Worm (Caenorhabditis elegans): ENCODE measurements around the gene ZK632.14.
A peak's percentile ranks its signal among the peaks of the same experiment; 100 is the strongest.

Gene ZK632.14

ce11 chrIII:9780665-9781304 lies 32.5 kb upstream of the ZK632.14 start, which contains the start of gene vha-1 (continued):
- TF ChIP-seq Y105C5A.15 (GFP tag; IDR thresholded peaks at IDR 0.05) (no peak), ZK546.5 (tag; optimal IDR thresholded peaks at IDR 0.05) (no peak), zfp-2 (tag; optimal IDR thresholded peaks at IDR 0.05) (no peak), lin-39 (tag; optimal IDR thresholded peaks at IDR 0.05) (no peak), daf-12 (tag; optimal IDR thresholded peaks at IDR 0.05) (no peak), dmd-9 (GFP tag; IDR thresholded peaks at IDR 0.05) (no peak), dmd-8 (GFP tag; IDR thresholded peaks at IDR 0.05) (no peak), unc-39 (tag; optimal IDR thresholded peaks at IDR 0.05) (no peak), daf-19 (GFP tag; conservative IDR thresholded peaks at IDR 0.05) (no peak), fos-1 (tag; optimal IDR thresholded peaks at IDR 0.05) (peak; percentile 25), zfp-3 (GFP tag; conservative IDR thresholded peaks at IDR 0.05) (no peak), mep-1 (tag; optimal IDR thresholded peaks at IDR 0.05) (peak; percentile 92), zip-11 (GFP tag; IDR thresholded peaks at IDR 0.05) (no peak), egl-43 (GFP tag; IDR thresholded peaks at IDR 0.05) (0 out of 2 replicates have a peak, but pooled peaks have one; percentile 29), dpl-1 (GFP tag; optimal IDR thresholded peaks at IDR 0.05) (peak; percentile 74), F37D6.2 (tag; optimal IDR thresholded peaks at IDR 0.05) (peak; percentile 7), set-16 (GFP tag; IDR thresholded peaks at IDR 0.05) (no peak), R02D3.7 (tag; optimal IDR thresholded peaks at IDR 0.05) (no peak)

- no peak for TF ChIP-seq nhr-28 (tag; optimal IDR thresholded peaks at IDR 0.05)
- TF ChIP-seq gei-8 (GFP tag; optimal IDR thresholded peaks at IDR 0.05) = no peak
- TF ChIP-seq ctbp-1 (GFP tag; IDR thresholded peaks at IDR 0.05) = no peak
- no peak for TF ChIP-seq nhr-237 (tag; optimal IDR thresholded peaks at IDR 0.05)
- TF ChIP-seq daf-8 (GFP tag; IDR thresholded peaks at IDR 0.05) = 0 out of 2 replicates have a peak, but pooled peaks have one; percentile 10
- TF ChIP-seq unc-39 (tag; optimal IDR thresholded peaks at IDR 0.05) = no peak
- peak; percentile 31 for TF ChIP-seq dve-1 (tag; optimal IDR thresholded peaks at IDR 0.05; ENCODE audit: insufficient read depth)
- TF ChIP-seq lin-39 (tag; optimal IDR thresholded peaks at IDR 0.05) = no peak
- no peak for TF ChIP-seq ztf-7 (tag; optimal IDR thresholded peaks at IDR 0.05)
- no peak for TF ChIP-seq F37D6.2 (tag; optimal IDR thresholded peaks at IDR 0.05)
- TF ChIP-seq rbr-2 (tag; optimal IDR thresholded peaks at IDR 0.05) = no peak
- no peak for TF ChIP-seq F26F4.8 (GFP tag; conservative IDR thresholded peaks at IDR 0.05)
- TF ChIP-seq R02D3.7 (tag; optimal IDR thresholded peaks at IDR 0.05) = no peak
- TF ChIP-seq nhr-76 (tag; optimal IDR thresholded peaks at IDR 0.05) = no peak
- peak; percentile 61 for TF ChIP-seq lin-1 (GFP tag; IDR thresholded peaks at IDR 0.05)
- no peak; the same call in 1 of the 2 replicates for TF ChIP-seq zfp-3 (GFP tag; conservative IDR thresholded peaks at IDR 0.05)
- no peak for TF ChIP-seq cey-2 (tag; optimal IDR thresholded peaks at IDR 0.05; ENCODE audit: borderline replicate concordance, insufficient read depth)
- peak; percentile 39 for TF ChIP-seq spr-1 (tag; optimal IDR thresholded peaks at IDR 0.05)
- TF ChIP-seq daf-19 (GFP tag; conservative IDR thresholded peaks at IDR 0.05) = no peak
- TF ChIP-seq ZK337.2 (GFP tag; IDR thresholded peaks at IDR 0.05) = no peak
- TF ChIP-seq aha-1 (tag) = no peak
- peak; percentile 49 for TF ChIP-seq arid-1 (GFP tag; conservative IDR thresholded peaks at IDR 0.05)
- no peak for TF ChIP-seq pqm-1 (tag; optimal IDR thresholded peaks at IDR 0.05)
- no peak for TF ChIP-seq duxl-1 (tag; optimal IDR thresholded peaks at IDR 0.05; ENCODE audit: poor library complexity)
- no peak for TF ChIP-seq fos-1 (tag; optimal IDR thresholded peaks at IDR 0.05)
- TF ChIP-seq sdz-12 (GFP tag; optimal IDR thresholded peaks at IDR 0.05) = no peak
- TF ChIP-seq Y75B8A.6 (GFP tag; IDR thresholded peaks at IDR 0.05) = no peak
- TF ChIP-seq snpc-1.2 (GFP tag; IDR thresholded peaks at IDR 0.05) = no peak
- no peak for TF ChIP-seq fkh-10 (GFP tag; optimal IDR thresholded peaks at IDR 0.05)
- peak; percentile 10 for TF ChIP-seq nhr-48 (tag; optimal IDR thresholded peaks at IDR 0.05)
- TF ChIP-seq lin-38 (GFP tag; IDR thresholded peaks at IDR 0.05) = peak; percentile 77
- TF ChIP-seq madf-5 (GFP tag; IDR thresholded peaks at IDR 0.05) = 0 out of 4 replicates have a peak, but pooled peaks of 1 of the 2 experiments have one; percentile 34
- peak; percentile 23; the same call in 1 of the 2 replicates for TF ChIP-seq set-16 (GFP tag; IDR thresholded peaks at IDR 0.05)
- no peak; the same call in 1 of the 2 replicates for TF ChIP-seq lin-29 (GFP tag; IDR thresholded peaks at IDR 0.05)
- no peak for TF ChIP-seq lin-15B (tag; optimal IDR thresholded peaks at IDR 0.05)
- no peak for TF ChIP-seq skn-1 (tag; optimal IDR thresholded peaks at IDR 0.05)
- TF ChIP-seq nhr-6 (tag; optimal IDR thresholded peaks at IDR 0.05) = no peak
- TF ChIP-seq nhr-77 (tag; optimal IDR thresholded peaks at IDR 0.05) = no peak
- TF ChIP-seq daf-12 (tag; optimal IDR thresholded peaks at IDR 0.05) = no peak
- no peak for TF ChIP-seq D1046.2 (GFP tag; IDR thresholded peaks at IDR 0.05)
Observed at ce11 chrIII:9782011-9782436, 31.2 kb upstream of the ZK632.14 start, which contains the start of gene vha-2. Gene vha-2, plus strand, starts transcription at chrIII:9782164.

Data from whole organism, L4 larva.